Fruit fly (Drosophila melanogaster) whole organism, embryonic: ENCODE measurements around the gene CG5160.

Experiments
- Bdp1 ChIP-seq: fragments of 200-800 bp; sonication (Bioruptor generic); optimal IDR thresholded peaks from 3 replicates; lab custom pipeline; 2016; ENCODE audit warnings: missing biosample characterization, missing genetic modification characterization
- Bgb ChIP-seq: fragments of 200-800 bp; sonication (Bioruptor generic); IDR thresholded peaks from 2 replicates; pipeline ENCODE4 v1.3.6; 2022; ENCODE audit warnings: missing biosample characterization, missing genetic modification characterization; ENCODE audit not compliant: partially characterized antibody
- CG11247 ChIP-seq: fragments of 200-800 bp; sonication (Bioruptor generic); IDR thresholded peaks from 2 replicates; pipeline ENCODE4 v1.3.6; 2022; ENCODE audit warnings: missing biosample characterization, missing genetic modification characterization
- CG11504 ChIP-seq: fragments of 200-800 bp; sonication (Bioruptor generic); optimal IDR thresholded peaks from 3 replicates; lab custom pipeline; 2019; ENCODE audit warnings: missing biosample characterization, mild to moderate bottlenecking, missing genetic modification characterization, moderate library complexity
- CG11723 ChIP-seq: fragments of 200-800 bp; sonication (Bioruptor generic); optimal IDR thresholded peaks from 2 replicates; lab custom pipeline; 2017; ENCODE audit warnings: missing biosample characterization, mild to moderate bottlenecking, missing genetic modification characterization
- CG12104 ChIP-seq: fragments of 200-800 bp; sonication (Bioruptor generic); optimal IDR thresholded peaks from 3 replicates; lab custom pipeline; 2016; ENCODE audit warnings: missing biosample characterization, missing genetic modification characterization
- CG1233 ChIP-seq: fragments of 200-800 bp; sonication (Bioruptor generic); optimal IDR thresholded peaks from 4 replicates; lab custom pipeline; 2018; ENCODE audit warnings: missing biosample characterization, mild to moderate bottlenecking, missing genetic modification characterization
- CG17359 ChIP-seq: fragments of 200-800 bp; sonication (Bioruptor generic); optimal IDR thresholded peaks from 3 replicates; lab custom pipeline; 2018; ENCODE audit warnings: missing biosample characterization, mild to moderate bottlenecking, missing genetic modification characterization, moderate library complexity
- CG1832 ChIP-seq: fragments of 200-800 bp; sonication (Bioruptor generic); optimal IDR thresholded peaks from 2 replicates; lab custom pipeline; 2017; ENCODE audit warnings: missing biosample characterization, mild to moderate bottlenecking, missing genetic modification characterization, inconsistent platforms
- CG18764 ChIP-seq: fragments of 200-800 bp; sonication (Bioruptor generic); optimal IDR thresholded peaks from 3 replicates; lab custom pipeline; 2016; ENCODE audit warnings: missing biosample characterization, missing genetic modification characterization
- CG2120 ChIP-seq: fragments of 200-800 bp; sonication (Bioruptor generic); optimal IDR thresholded peaks from 3 replicates; lab custom pipeline; 2016; ENCODE audit warnings: missing biosample characterization, missing genetic modification characterization
- CG3726 ChIP-seq: fragments of 200-800 bp; sonication (Bioruptor generic); IDR thresholded peaks from 3 replicates; pipeline ENCODE4, ENCODE4 v1.3.6; 2022; ENCODE audit warnings: missing biosample characterization, missing genetic modification characterization
- CG6791 ChIP-seq: fragments of 200-800 bp; sonication (Bioruptor generic); IDR thresholded peaks from 3 replicates; pipeline ENCODE4 v1.3.6; 2022; ENCODE audit warnings: missing biosample characterization, missing genetic modification characterization; ENCODE audit not compliant: partially characterized antibody
- CG8089 ChIP-seq: fragments of 200-800 bp; sonication (Bioruptor generic); optimal IDR thresholded peaks from 3 replicates; lab custom pipeline; 2016; ENCODE audit warnings: missing biosample characterization, missing genetic modification characterization
- CG8359 ChIP-seq: fragments of 200-800 bp; sonication (Bioruptor generic); optimal IDR thresholded peaks from 2 replicates; lab custom pipeline; 2017; ENCODE audit warnings: missing biosample characterization, mild to moderate bottlenecking, missing genetic modification characterization, borderline replicate concordance
- CG8924 ChIP-seq: fragments of 200-800 bp; optimal IDR thresholded peaks from 3 replicates; lab custom pipeline; 2019; ENCODE audit warnings: missing biosample characterization, mild to moderate bottlenecking, missing genetic modification characterization, moderate library complexity
- CG8944 ChIP-seq: fragments of 200-800 bp; sonication (Bioruptor generic); optimal IDR thresholded peaks from 3 replicates; lab custom pipeline; 2016; ENCODE audit warnings: missing biosample characterization, missing genetic modification characterization
- CrebB ChIP-seq: fragments of 200-800 bp; sonication (Bioruptor generic); optimal IDR thresholded peaks from 3 replicates; lab custom pipeline; 2018; ENCODE audit warnings: missing biosample characterization, mild to moderate bottlenecking, missing genetic modification characterization
- Dbx ChIP-seq: fragments of 200-800 bp; sonication (Bioruptor generic); IDR thresholded peaks from 3 replicates; pipeline ENCODE4 v1.3.6; 2022; ENCODE audit warnings: missing biosample characterization, missing genetic modification characterization
- Dref ChIP-seq: fragments of 200-800 bp; sonication (Bioruptor generic); IDR thresholded peaks from 2 replicates; pipeline ENCODE4 v1.3.6; 2022; ENCODE audit warnings: missing biosample characterization, missing genetic modification characterization
- Drgx ChIP-seq: fragments of 200-800 bp; sonication (Bioruptor generic); IDR thresholded peaks from 2 replicates; pipeline ENCODE4 v1.3.6; 2022; ENCODE audit warnings: missing biosample characterization, missing genetic modification characterization
- Med ChIP-seq: fragments of 200-800 bp; sonication (Bioruptor generic); peaks from one replicate; lab custom pipeline; 2016; ENCODE audit warnings: missing biosample characterization, missing genetic modification characterization, mild to moderate bottlenecking, inconsistent platforms, moderate library complexity
- ara ChIP-seq: fragments of 200-800 bp; sonication (Bioruptor generic); IDR thresholded peaks from 2 replicates; pipeline ENCODE4 v1.3.6; 2022; ENCODE audit warnings: missing biosample characterization, missing genetic modification characterization
- cas ChIP-seq: fragments of 200-800 bp; sonication (Bioruptor generic); IDR thresholded peaks from 2 replicates; pipeline ENCODE4 v1.3.6; 2022; ENCODE audit warnings: missing biosample characterization, missing genetic modification characterization
- chm ChIP-seq: fragments of 200-800 bp; sonication (Bioruptor generic); IDR thresholded peaks from 2 replicates; pipeline ENCODE4 v1.3.6; 2022; ENCODE audit warnings: missing biosample characterization, missing genetic modification characterization
- eve ChIP-seq, 2 experiments: fragments of >200 bp; optimal IDR thresholded peaks; 2 replicates each; lab custom pipeline; 2017; ENCODE audit warnings: missing biosample characterization in 2 of 2, missing genetic modification characterization in 2 of 2
- hkb ChIP-seq, 2 experiments: fragments of 200-800 bp in 1 of 2; fragments of >200 bp in 1 of 2; sonication (Bioruptor generic) in 1 of 2; IDR thresholded peaks in 1 of 2; optimal IDR thresholded peaks in 1 of 2; 2 replicates each; pipeline versions ENCODE4 v1.3.6 to Lab custom; 2017 to 2022; ENCODE audit warnings: missing biosample characterization in 1 of 2, missing genetic modification characterization in 1 of 2
- knrl ChIP-seq: fragments of 200-800 bp; sonication (Bioruptor generic); IDR thresholded peaks from 3 replicates; pipeline ENCODE4 v1.3.6; 2022; ENCODE audit warnings: missing biosample characterization, missing genetic modification characterization; ENCODE audit not compliant: partially characterized antibody
- onecut ChIP-seq: fragments of 200-800 bp; sonication (Bioruptor generic); IDR thresholded peaks from 2 replicates; pipeline ENCODE4 v1.3.6; 2022; ENCODE audit warnings: missing biosample characterization, missing genetic modification characterization
- prd ChIP-seq, 3 experiments: fragments of >200 bp in 2 of 3; fragments of 200-800 bp in 1 of 3; sonication (Bioruptor generic) in 1 of 3; optimal IDR thresholded peaks in 2 of 3; IDR thresholded peaks in 1 of 3; 2 replicates in 2 of 3; 3 replicates in 1 of 3; pipeline versions ENCODE4 v1.3.6 to Lab custom; 2017 to 2022; ENCODE audit warnings: missing biosample characterization in 1 of 3, missing genetic modification characterization in 1 of 3
- pzg ChIP-seq: fragments of 200-800 bp; sonication (Bioruptor generic); optimal IDR thresholded peaks from 3 replicates; lab custom pipeline; 2018; ENCODE audit warnings: missing biosample characterization, mild to moderate bottlenecking, missing genetic modification characterization, moderate library complexity
- repo ChIP-seq: fragments of 200-800 bp; sonication (Bioruptor generic); optimal IDR thresholded peaks from 2 replicates; lab custom pipeline; 2016; ENCODE audit warnings: missing biosample characterization, missing genetic modification characterization
- stc ChIP-seq: fragments of 200-800 bp; sonication (Bioruptor generic); IDR thresholded peaks from 2 replicates; pipeline ENCODE4 v1.3.6; 2022; ENCODE audit warnings: missing biosample characterization, missing genetic modification characterization
- tgo ChIP-seq: fragments of 200-800 bp; sonication (Bioruptor generic); IDR thresholded peaks from 3 replicates; pipeline ENCODE4 v1.3.6; 2022; ENCODE audit warnings: missing biosample characterization, missing genetic modification characterization
- z ChIP-seq: fragments of 200-800 bp; sonication (Bioruptor generic); IDR thresholded peaks from 3 replicates; pipeline ENCODE4 v1.3.6; 2022; ENCODE audit warnings: missing biosample characterization, missing genetic modification characterization
- zfh1 ChIP-seq: fragments of 200-800 bp; sonication (Bioruptor generic); IDR thresholded peaks from 3 replicates; pipeline ENCODE4 v1.3.6; 2022; ENCODE audit warnings: missing biosample characterization, missing genetic modification characterization

Gene CG5160

dm6 chr2L:7409602-7410001, 11.1 kb upstream of the CG5160 start, which contains the start of gene CG5181 (continued):
- TF ChIP-seq onecut (no peak), CG18764 (GFP tag; lab: Kevin White, UChicago) (no peak), CG11723 (GFP tag; lab: Kevin White, UChicago) (no peak), pzg (GFP tag; lab: Kevin White, UChicago) (peak; percentile 46), CG1233 (GFP tag; lab: Kevin White, UChicago) (no peak), eve (GFP tag; optimal IDR thresholded peaks at IDR 0.05; lab: Kevin White, UChicago) (no peak), CG11504 (tag; lab: Kevin White, UChicago) (peak; percentile 32), z (GFP tag; lab: Robert Waterston, UW) (no peak), CG12104 (no peak), CG8924 (tag; lab: Kevin White, UChicago) (no peak), Drgx (GFP tag; lab: Robert Waterston, UW) (no peak), stc (GFP tag; lab: Robert Waterston, UW) (no peak)
- TF ChIP-seq, all 482 proteins: peak for 17

- TF ChIP-seq Dref (GFP tag; lab: Robert Waterston, UW) (peak; percentile 14; the same call in 1 of the 2 replicates), tgo (no peak), prd (optimal IDR thresholded peaks at IDR 0.05; lab: Kevin White, UChicago) (no peak), prd (GFP tag; IDR thresholded peaks at IDR 0.05; lab: Robert Waterston, UW) (0 out of 3 replicates have a peak, but pooled peaks have one; percentile 15), Bdp1 (GFP tag; lab: Kevin White, UChicago) (no peak), zfh1 (0 out of 3 replicates have a peak, but pooled peaks have one; percentile 11), CG8944 (peak; percentile 8), hkb (optimal IDR thresholded peaks at IDR 0.05; lab: Kevin White, UChicago) (no peak), hkb (GFP tag; IDR thresholded peaks at IDR 0.05; lab: Robert Waterston, UW) (0 out of 2 replicates have a peak, but pooled peaks have one; percentile 19), CG8359 (GFP tag; lab: Kevin White, UChicago) (no peak), CG6791 (GFP tag; lab: Robert Waterston, UW) (0 out of 3 replicates have a peak, but pooled peaks have one; percentile 38), Med (GFP tag; lab: Kevin White, UChicago) (peak; percentile 84), Bgb (GFP tag; lab: Robert Waterston, UW) (0 out of 2 replicates have a peak, but pooled peaks have one; percentile 9), repo (GFP tag; lab: Kevin White, UChicago) (peak; percentile 22), CG3726 (GFP tag; lab: Robert Waterston, UW) (no peak), chm (GFP tag; lab: Robert Waterston, UW) (peak; percentile 58; the same call in 1 of the 2 replicates), CG8089 (GFP tag; lab: Kevin White, UChicago) (no peak), stc (GFP tag; lab: Robert Waterston, UW) (0 out of 2 replicates have a peak, but pooled peaks have one; percentile 26), CG17359 (tag; lab: Kevin White, UChicago) (no peak), Dbx (GFP tag; lab: Robert Waterston, UW) (peak; percentile 18; the same call in 1 of the 3 replicates), CG11247 (GFP tag; lab: Robert Waterston, UW) (peak; percentile 24; the same call in 1 of the 2 replicates), knrl (GFP tag; lab: Robert Waterston, UW) (0 out of 3 replicates have a peak, but pooled peaks have one; percentile 18), CrebB (tag; lab: Kevin White, UChicago) (no peak), cas (GFP tag; lab: Robert Waterston, UW) (peak; percentile 12; the same call in 1 of the 2 replicates), CG2120 (GFP tag; lab: Kevin White, UChicago) (no peak), ara (GFP tag; lab: Robert Waterston, UW) (0 out of 2 replicates have a peak, but pooled peaks have one; percentile 29), CG1832 (GFP tag; lab: Kevin White, UChicago) (peak; percentile 16)
These were observed 10.5 kb upstream of the CG5160 start for dm6 chr2L:7409007-7409406.
